Fruit fly (Drosophila melanogaster) whole organism, embryonic: ENCODE results near the gene CG13085.

ENCODE experiments used
- CG10209 ChIP-seq: fragments of 200-800 bp; sonication (Bioruptor generic); optimal IDR thresholded peaks from 3 replicates; lab custom pipeline; 2017; ENCODE audit warnings: missing biosample characterization, mild to moderate bottlenecking, missing genetic modification characterization, missing genetic modification reagents
- CG10462 ChIP-seq: fragments of 200-800 bp; sonication (Bioruptor generic); optimal IDR thresholded peaks from 2 replicates; lab custom pipeline; 2016; ENCODE audit warnings: missing biosample characterization, missing genetic modification characterization
- CG15269 ChIP-seq: fragments of 200-800 bp; sonication (Bioruptor generic); optimal IDR thresholded peaks from 2 replicates; lab custom pipeline; 2018; ENCODE audit warnings: missing biosample characterization, mild to moderate bottlenecking, missing genetic modification characterization, moderate library complexity
- CG15514 ChIP-seq: fragments of 200-800 bp; sonication (Bioruptor generic); optimal IDR thresholded peaks from 3 replicates; lab custom pipeline; 2017; ENCODE audit warnings: missing biosample characterization, missing genetic modification characterization, mild to moderate bottlenecking, moderate library complexity, missing genetic modification reagents
- CG1647 ChIP-seq: fragments of 200-800 bp; sonication (Bioruptor generic); optimal IDR thresholded peaks from 3 replicates; lab custom pipeline; 2016; ENCODE audit warnings: missing biosample characterization, missing genetic modification characterization
- CG17385 ChIP-seq: fragments of 200-800 bp; sonication (Bioruptor generic); optimal IDR thresholded peaks from 3 replicates; lab custom pipeline; 2018; ENCODE audit warnings: missing biosample characterization, mild to moderate bottlenecking, missing genetic modification characterization
- CG17912 ChIP-seq: fragments of 200-800 bp; sonication (Bioruptor generic); optimal IDR thresholded peaks from 2 replicates; lab custom pipeline; 2018; ENCODE audit warnings: missing biosample characterization, mild to moderate bottlenecking, missing genetic modification characterization
- CG30020 ChIP-seq: fragments of 200-800 bp; optimal IDR thresholded peaks from 2 replicates; lab custom pipeline; 2019; ENCODE audit warnings: missing biosample characterization, mild to moderate bottlenecking, missing genetic modification characterization, moderate library complexity
- CG3065 ChIP-seq: fragments of 200-800 bp; sonication (Bioruptor generic); optimal IDR thresholded peaks from 2 replicates; lab custom pipeline; 2016; ENCODE audit warnings: missing biosample characterization, missing genetic modification characterization
- CG31365 ChIP-seq: fragments of 200-800 bp; sonication (Bioruptor generic); optimal IDR thresholded peaks from 2 replicates; lab custom pipeline; 2018; ENCODE audit warnings: missing biosample characterization, mild to moderate bottlenecking, missing genetic modification characterization
- CG31388 ChIP-seq: fragments of 200-800 bp; sonication (Bioruptor generic); optimal IDR thresholded peaks from 2 replicates; lab custom pipeline; 2016; ENCODE audit warnings: missing biosample characterization, missing genetic modification characterization
- CG32532 ChIP-seq: fragments of 200-800 bp; sonication (Bioruptor generic); IDR thresholded peaks from 2 replicates; pipeline ENCODE4 v1.3.6; 2022; ENCODE audit warnings: missing biosample characterization, missing genetic modification characterization
- CG3995 ChIP-seq: fragments of 200-800 bp; sonication (Bioruptor generic); optimal IDR thresholded peaks from 3 replicates; lab custom pipeline; 2016; ENCODE audit warnings: missing biosample characterization, missing genetic modification characterization
- CG5953 ChIP-seq: fragments of 200-800 bp; sonication (Bioruptor generic); IDR thresholded peaks from 2 replicates; pipeline ENCODE4 v1.3.6; 2022; ENCODE audit warnings: missing biosample characterization, missing genetic modification characterization
- CG6272 ChIP-seq: fragments of 200-800 bp; sonication (Bioruptor generic); IDR thresholded peaks from 2 replicates; pipeline ENCODE4 v1.3.6; 2022; ENCODE audit warnings: missing biosample characterization, missing genetic modification characterization
- CG6683 ChIP-seq: fragments of 200-800 bp; sonication (Bioruptor generic); optimal IDR thresholded peaks from 2 replicates; lab custom pipeline; 2017; ENCODE audit warnings: missing biosample characterization, mild to moderate bottlenecking, missing genetic modification characterization, missing genetic modification reagents
- CG8388 ChIP-seq: fragments of 200-800 bp; sonication (Bioruptor generic); optimal IDR thresholded peaks from 2 replicates; lab custom pipeline; 2019; ENCODE audit warnings: missing biosample characterization, mild to moderate bottlenecking, missing genetic modification characterization, moderate library complexity
- CHES-1-like ChIP-seq: fragments of 200-800 bp; sonication (Bioruptor generic); optimal IDR thresholded peaks from 2 replicates; lab custom pipeline; 2016; ENCODE audit warnings: missing biosample characterization, missing genetic modification characterization
- Dip2 ChIP-seq: fragments of 200-800 bp; sonication (Bioruptor generic); IDR thresholded peaks from 2 replicates; pipeline ENCODE4 v1.3.6; 2022; ENCODE audit warnings: missing biosample characterization, missing genetic modification characterization
- Ets65A ChIP-seq: fragments of 200-800 bp; sonication (Bioruptor generic); peaks from one replicate; lab custom pipeline; 2016; ENCODE audit warnings: missing biosample characterization, missing genetic modification characterization
- H2.0 ChIP-seq: fragments of 200-800 bp; sonication (Bioruptor generic); IDR thresholded peaks from 2 replicates; pipeline ENCODE4 v1.3.6; 2022; ENCODE audit warnings: missing biosample characterization, missing genetic modification characterization
- Hand ChIP-seq: fragments of 200-800 bp; sonication (Bioruptor generic); optimal IDR thresholded peaks from 2 replicates; lab custom pipeline; 2017; ENCODE audit warnings: mild to moderate bottlenecking, missing biosample characterization, missing genetic modification reagents, missing genetic modification characterization
- HmgD ChIP-seq: fragments of 200-800 bp; sonication (Bioruptor generic); optimal IDR thresholded peaks from 3 replicates; lab custom pipeline; 2016; ENCODE audit warnings: missing biosample characterization, missing genetic modification characterization
- MBD-R2 ChIP-seq: fragments of 200-800 bp; sonication (Bioruptor generic); IDR thresholded peaks from 2 replicates; pipeline ENCODE4 v1.3.6; 2022; ENCODE audit warnings: missing biosample characterization, missing genetic modification characterization
- Myb ChIP-seq: fragments of 200-800 bp; sonication (Bioruptor generic); optimal IDR thresholded peaks from 2 replicates; lab custom pipeline; 2016; ENCODE audit warnings: missing biosample characterization, missing genetic modification characterization
- Nf-YA ChIP-seq: fragments of 200-800 bp; sonication (Bioruptor generic); IDR thresholded peaks from 2 replicates; pipeline ENCODE4 v1.3.6; 2022; ENCODE audit warnings: missing biosample characterization, missing genetic modification characterization
- Ravus ChIP-seq: fragments of 200-800 bp; sonication (Bioruptor generic); IDR thresholded peaks from 2 replicates; pipeline ENCODE4 v1.3.6; 2022; ENCODE audit warnings: missing biosample characterization, missing genetic modification characterization
- ato ChIP-seq: fragments of 200-800 bp; sonication (Bioruptor generic); IDR thresholded peaks from 2 replicates; pipeline ENCODE4 v1.3.6; 2022; ENCODE audit warnings: missing biosample characterization, missing genetic modification characterization; ENCODE audit not compliant: partially characterized antibody
- bcd ChIP-seq: fragments of 200-800 bp; sonication (Bioruptor generic); optimal IDR thresholded peaks from 2 replicates; lab custom pipeline; 2017; ENCODE audit warnings: missing biosample characterization, mild to moderate bottlenecking, missing genetic modification characterization
- br ChIP-seq: fragments of >200 bp; optimal IDR thresholded peaks from 2 replicates; lab custom pipeline; 2017
- bsh ChIP-seq, 2 experiments: fragments of 200-800 bp; sonication (Bioruptor generic); optimal IDR thresholded peaks; 2 replicates each; lab custom pipeline; 2017 to 2018; ENCODE audit warnings: mild to moderate bottlenecking in 2 of 2, missing biosample characterization in 2 of 2, missing genetic modification characterization in 2 of 2, moderate library complexity in 1 of 2
- cas ChIP-seq: fragments of 200-800 bp; sonication (Bioruptor generic); IDR thresholded peaks from 2 replicates; pipeline ENCODE4 v1.3.6; 2022; ENCODE audit warnings: missing biosample characterization, missing genetic modification characterization
- chm ChIP-seq: fragments of 200-800 bp; sonication (Bioruptor generic); IDR thresholded peaks from 2 replicates; pipeline ENCODE4 v1.3.6; 2022; ENCODE audit warnings: missing biosample characterization, missing genetic modification characterization
- fu2 ChIP-seq: fragments of 200-800 bp; sonication (Bioruptor generic); optimal IDR thresholded peaks from 2 replicates; lab custom pipeline; 2016; ENCODE audit warnings: missing biosample characterization, missing genetic modification characterization
- grn ChIP-seq: fragments of 200-800 bp; sonication (Bioruptor generic); optimal IDR thresholded peaks from 3 replicates; lab custom pipeline; 2017; ENCODE audit warnings: missing biosample characterization, missing genetic modification characterization
- hbn ChIP-seq: fragments of 200-800 bp; sonication (Bioruptor generic); IDR thresholded peaks from 2 replicates; pipeline ENCODE4 v1.3.6; 2022; ENCODE audit warnings: missing biosample characterization, missing genetic modification characterization; ENCODE audit not compliant: partially characterized antibody
- lmd ChIP-seq: fragments of 200-800 bp; sonication (Bioruptor generic); IDR thresholded peaks from 2 replicates; pipeline ENCODE4 v1.3.6; 2022; ENCODE audit warnings: missing biosample characterization, missing genetic modification characterization
- odd ChIP-seq: fragments of 200-800 bp; sonication (Bioruptor generic); optimal IDR thresholded peaks from 2 replicates; lab custom pipeline; 2017; ENCODE audit warnings: missing biosample characterization, mild to moderate bottlenecking, missing genetic modification characterization
- p53 ChIP-seq: fragments of 200-800 bp; sonication (Bioruptor generic); optimal IDR thresholded peaks from 2 replicates; lab custom pipeline; 2016; ENCODE audit warnings: missing biosample characterization, missing genetic modification characterization
- pb ChIP-seq: fragments of 200-800 bp; sonication (Bioruptor generic); optimal IDR thresholded peaks from 3 replicates; lab custom pipeline; 2016; ENCODE audit warnings: missing biosample characterization, missing genetic modification characterization
- pfk ChIP-seq: fragments of 200-800 bp; sonication (Bioruptor generic); optimal IDR thresholded peaks from 2 replicates; lab custom pipeline; 2018; ENCODE audit warnings: missing biosample characterization, mild to moderate bottlenecking, missing genetic modification characterization, moderate library complexity
- pros ChIP-seq: fragments of 200-800 bp; sonication (Bioruptor generic); optimal IDR thresholded peaks from 3 replicates; lab custom pipeline; 2019; ENCODE audit warnings: missing biosample characterization, mild to moderate bottlenecking, missing genetic modification characterization, moderate library complexity
- sens-2 ChIP-seq: fragments of 200-800 bp; sonication (Bioruptor generic); IDR thresholded peaks from 2 replicates; pipeline ENCODE4 v1.3.6; 2022; ENCODE audit warnings: missing biosample characterization, missing genetic modification characterization
- seq ChIP-seq: fragments of 200-800 bp; sonication (Bioruptor generic); IDR thresholded peaks from 2 replicates; pipeline ENCODE4 v1.3.6; 2022; ENCODE audit warnings: missing biosample characterization, missing genetic modification characterization
- slbo ChIP-seq: fragments of 200-800 bp; sonication (Bioruptor generic); IDR thresholded peaks from 2 replicates; pipeline ENCODE4 v1.3.6; 2022; ENCODE audit warnings: missing biosample characterization, missing genetic modification characterization
- slou ChIP-seq: fragments of 200-800 bp; sonication (Bioruptor generic); optimal IDR thresholded peaks from 3 replicates; lab custom pipeline; 2016; ENCODE audit warnings: missing biosample characterization, missing genetic modification characterization
- sob ChIP-seq: fragments of 200-800 bp; sonication (Bioruptor generic); IDR thresholded peaks from 2 replicates; pipeline ENCODE4 v1.3.6; 2022; ENCODE audit warnings: missing biosample characterization, missing genetic modification characterization
- toy ChIP-seq: fragments of 200-800 bp; sonication (Bioruptor generic); IDR thresholded peaks from 2 replicates; pipeline ENCODE4 v1.3.6; 2022; ENCODE audit warnings: missing biosample characterization, missing genetic modification characterization
- yki ChIP-seq: fragments of >200 bp; optimal IDR thresholded peaks from 3 replicates; lab custom pipeline; 2018
- z ChIP-seq: fragments of 200-800 bp; sonication (Bioruptor generic); IDR thresholded peaks from 3 replicates; pipeline ENCODE4 v1.3.6; 2022; ENCODE audit warnings: missing biosample characterization, missing genetic modification characterization

The CG13085 gene

DNA sequence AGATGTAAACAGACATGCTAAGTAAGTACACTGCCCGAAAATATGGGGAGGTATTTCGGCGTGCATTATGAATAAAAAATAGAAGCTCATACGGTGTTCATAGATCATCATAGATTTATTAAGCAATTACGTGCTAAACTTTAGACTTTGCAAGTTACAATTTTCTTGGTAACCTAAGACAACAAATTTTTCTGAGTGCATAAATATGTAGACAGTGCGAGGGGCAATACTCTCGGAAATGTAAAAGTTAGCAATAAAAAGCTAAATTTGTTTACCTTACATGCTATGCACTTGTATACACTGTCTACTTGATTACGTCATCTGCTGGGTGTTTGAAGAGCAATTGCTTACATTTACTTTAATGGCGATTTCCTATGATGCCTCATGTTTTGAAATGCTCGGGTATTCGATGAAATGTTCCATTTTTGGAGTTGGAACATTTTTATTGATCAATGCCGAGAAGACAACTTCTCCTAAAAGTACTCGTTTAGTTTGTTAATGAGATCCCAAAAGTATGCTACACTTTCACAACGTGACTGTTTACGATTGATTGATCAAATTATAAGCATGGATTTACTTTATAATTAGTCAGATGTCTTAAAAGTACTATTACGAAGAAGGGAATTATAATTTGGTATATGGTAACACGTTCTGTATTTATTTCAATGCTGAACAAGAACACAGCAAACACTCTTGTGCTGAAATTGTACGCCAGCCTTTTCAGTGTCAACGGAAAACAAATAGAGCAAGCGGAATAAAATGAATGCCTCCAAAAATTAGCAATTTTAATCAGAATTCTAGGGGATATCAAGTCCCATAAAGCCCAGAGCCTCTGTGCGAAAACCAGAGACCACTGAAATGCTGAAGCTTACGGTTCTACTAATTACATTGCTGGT is 7.0 kb upstream of the CG13085 start, which contains the start of gene Lectin-galC1 (continued):
- peak; percentile 83 for TF ChIP-seq CG3065
- TF ChIP-seq Myb = peak; percentile 69
- TF ChIP-seq pb (GFP tag; lab: Kevin White, UChicago) = peak; percentile 70
- peak; percentile 88 for TF ChIP-seq CHES-1-like (GFP tag; lab: Kevin White, UChicago)
- peak; percentile 40 for TF ChIP-seq grn (GFP tag; lab: Kevin White, UChicago)
- TF ChIP-seq CG31388 (GFP tag; lab: Kevin White, UChicago) = peak; percentile 85
- peak in 1 of 2 experiments; percentile 93 for TF ChIP-seq bsh (GFP tag; optimal IDR thresholded peaks at IDR 0.05; lab: Kevin White, UChicago)
- no peak for TF ChIP-seq yki (lab: Kevin White, UChicago)
- TF ChIP-seq Ravus (GFP tag; lab: Robert Waterston, UW) = peak; percentile 61
- TF ChIP-seq Dip2 (GFP tag; lab: Robert Waterston, UW) = no peak
- TF ChIP-seq CG15514 (GFP tag; lab: Kevin White, UChicago) = peak; percentile 63
- 0 out of 2 replicates have a peak, but pooled peaks have one; percentile 13 for TF ChIP-seq toy
- TF ChIP-seq pros (GFP tag; lab: Kevin White, UChicago) = no peak
- TF ChIP-seq hbn (GFP tag; lab: Robert Waterston, UW) = no peak
- peak; percentile 96 for TF ChIP-seq Ets65A (GFP tag; lab: Kevin White, UChicago)
- peak; percentile 87 for TF ChIP-seq p53
- TF ChIP-seq ato (GFP tag; lab: Robert Waterston, UW) = no peak
- peak; percentile 84 for TF ChIP-seq odd
- peak; percentile 81 for TF ChIP-seq chm
- TF ChIP-seq pfk (GFP tag; lab: Kevin White, UChicago) = peak; percentile 62
- peak; percentile 46 for TF ChIP-seq Nf-YA (GFP tag; lab: Robert Waterston, UW)
- peak; percentile 90 for TF ChIP-seq CG15269 (tag; lab: Kevin White, UChicago)
- TF ChIP-seq br = no peak
- peak; percentile 79 for TF ChIP-seq fu2
- TF ChIP-seq CG10462 = peak; percentile 90
- TF ChIP-seq CG31365 (tag; lab: Kevin White, UChicago) = peak; percentile 52
- TF ChIP-seq CG1647 = peak; percentile 87
- peak; percentile 0 for TF ChIP-seq CG3995 (GFP tag; lab: Kevin White, UChicago)
- TF ChIP-seq lmd = no peak; the same call in 1 of the 2 replicates
- TF ChIP-seq H2.0 = peak; percentile 87
- TF ChIP-seq CG17385 = peak; percentile 81
- peak; percentile 42; the same call in 1 of the 2 replicates for TF ChIP-seq MBD-R2 (GFP tag; lab: Robert Waterston, UW)
- TF ChIP-seq seq = peak; percentile 88
- TF ChIP-seq CG30020 = peak; percentile 46
- peak; percentile 87 for TF ChIP-seq CG8388 (GFP tag; lab: Kevin White, UChicago)
- peak; percentile 76 for TF ChIP-seq CG5953 (GFP tag; lab: Robert Waterston, UW)
- TF ChIP-seq sob (GFP tag; lab: Robert Waterston, UW) = peak; percentile 79
- TF ChIP-seq CG6272 (GFP tag; lab: Robert Waterston, UW) = peak; percentile 71; the same call in 1 of the 2 replicates
- TF ChIP-seq CG10209 (GFP tag; lab: Kevin White, UChicago) = peak; percentile 87
- TF ChIP-seq cas (GFP tag; lab: Robert Waterston, UW) = 0 out of 2 replicates have a peak, but pooled peaks have one; percentile 16
- TF ChIP-seq CG6683 (GFP tag; lab: Kevin White, UChicago) = peak; percentile 60
- peak; percentile 74 for TF ChIP-seq CG32532
- peak; percentile 33; the same call in 1 of the 3 replicates for TF ChIP-seq z
- peak; percentile 81 for TF ChIP-seq bcd
- peak; percentile 29 for TF ChIP-seq CG17912 (GFP tag; lab: Kevin White, UChicago)
- TF ChIP-seq slou (GFP tag; lab: Kevin White, UChicago) = peak; percentile 69
- TF ChIP-seq slbo (GFP tag; lab: Robert Waterston, UW) = peak; percentile 87
- TF ChIP-seq Hand = peak; percentile 56
- peak; percentile 78 for TF ChIP-seq sens-2 (GFP tag; lab: Robert Waterston, UW)
- peak; percentile 30 for TF ChIP-seq HmgD (GFP tag; lab: Kevin White, UChicago)
